Worm (Caenorhabditis elegans): ENCODE data around the gene him-8.

DNA sequence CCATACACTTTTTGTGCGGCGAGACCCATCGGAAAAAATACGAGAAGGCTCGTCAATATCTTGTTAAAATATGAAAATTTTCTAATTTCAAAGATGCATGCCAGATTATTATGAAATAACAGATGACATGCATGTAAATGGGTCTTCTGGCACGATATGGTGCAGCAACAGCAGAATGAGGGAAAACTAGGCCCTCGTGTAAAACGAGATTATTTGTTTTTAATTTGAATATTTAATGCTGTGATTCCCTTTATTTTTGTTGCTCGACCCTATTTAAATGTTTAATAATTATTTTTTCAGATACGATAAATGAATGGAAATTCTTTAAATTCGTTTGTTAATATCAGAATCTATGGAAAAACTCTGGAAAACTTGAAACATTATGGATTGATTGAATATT, at the start of gene him-8:
- TF ChIP-seq bed-3 (GFP tag; optimal IDR thresholded peaks at IDR 0.05) (no peak), snpc-4 (tag; optimal IDR thresholded peaks at IDR 0.05) (no peak)

Measured in whole organism, mixed stage, embryonic.